Worm (Caenorhabditis elegans): ENCODE results near the gene F21G4.3.

DNA sequence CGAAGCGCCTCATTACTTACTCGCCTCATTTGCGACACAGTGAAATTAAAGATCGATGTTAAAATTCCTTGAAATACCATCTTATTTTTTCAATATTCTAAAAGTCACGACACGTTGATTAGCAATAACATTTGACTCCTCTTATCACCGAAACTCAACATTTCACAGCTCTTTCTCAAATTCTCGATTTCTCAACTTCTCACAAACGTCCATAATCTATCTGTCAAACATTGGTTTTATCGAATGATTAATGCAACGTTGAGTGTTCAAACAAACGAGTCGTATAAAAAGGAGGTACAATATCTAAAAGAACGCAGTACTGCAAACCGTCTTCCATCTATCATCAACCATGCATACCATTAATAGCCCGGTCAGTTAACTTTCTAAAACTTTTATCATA lies 44.7 kb upstream of the F21G4.3 start, which contains the start of gene lec-8:
- no peak for TF ChIP-seq mdl-1 (tag; optimal IDR thresholded peaks at IDR 0.05)
- TF ChIP-seq nhr-77 (tag; optimal IDR thresholded peaks at IDR 0.05) = no peak
- no peak for TF ChIP-seq aly-2 (tag; optimal IDR thresholded peaks at IDR 0.05)
- no peak for TF ChIP-seq ama-1 (optimal IDR thresholded peaks at IDR 0.05)
- no peak for TF ChIP-seq elt-3 (tag; optimal IDR thresholded peaks at IDR 0.05)
- no peak for TF ChIP-seq sma-3 (GFP tag; optimal IDR thresholded peaks at IDR 0.05)
- TF ChIP-seq gmeb-1 (tag; optimal IDR thresholded peaks at IDR 0.05) = no peak
- TF ChIP-seq nhr-23 (tag; optimal IDR thresholded peaks at IDR 0.05) = no peak
- TF ChIP-seq unc-62 (GFP tag; optimal IDR thresholded peaks at IDR 0.05) = no peak
- no peak for TF ChIP-seq ztf-11 (tag; optimal IDR thresholded peaks at IDR 0.05)
- no peak for TF ChIP-seq sem-4 (tag; optimal IDR thresholded peaks at IDR 0.05)
- no peak for TF ChIP-seq skn-1 (tag; optimal IDR thresholded peaks at IDR 0.05)
- TF ChIP-seq Y55F3AM.14 (GFP tag; optimal IDR thresholded peaks at IDR 0.05) = no peak

Measured in whole organism, L2 larva.